Worm (Caenorhabditis elegans): ENCODE results near the gene npr-24.
A peak's percentile ranks its signal among the peaks of the same experiment; 100 is the strongest.

The npr-24 gene

DNA sequence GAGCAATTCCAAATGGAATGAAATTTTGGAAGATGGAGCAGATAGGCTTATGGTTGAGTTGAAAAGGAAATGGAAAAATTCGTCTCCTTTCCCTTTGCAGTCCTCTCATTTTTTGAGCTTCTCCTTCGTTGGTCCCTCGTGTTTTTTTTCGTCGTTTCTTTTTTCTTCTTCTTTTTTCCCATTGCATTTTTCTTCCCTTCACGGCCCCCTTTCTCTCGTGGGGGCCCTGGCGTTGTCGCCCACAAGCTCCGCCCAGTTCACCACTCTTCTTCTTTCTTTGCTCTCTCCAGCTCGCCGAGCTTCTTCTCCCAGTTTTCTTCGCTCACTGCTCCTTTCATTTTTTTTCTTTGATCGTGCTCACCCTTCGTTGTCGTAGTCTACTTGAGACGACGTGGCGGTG lies 32.8 kb upstream of the npr-24 start (continued):
- TF ChIP-seq ceh-63 (GFP tag; optimal IDR thresholded peaks at IDR 0.05), result no peak
- no peak for TF ChIP-seq aly-2 (tag; optimal IDR thresholded peaks at IDR 0.05)
- no peak for TF ChIP-seq zag-1 (tag; optimal IDR thresholded peaks at IDR 0.05)
- no peak for TF ChIP-seq ceh-8 (GFP tag; optimal IDR thresholded peaks at IDR 0.05)
- no peak for TF ChIP-seq mdl-1 (tag; optimal IDR thresholded peaks at IDR 0.05)
- TF ChIP-seq ces-1 (GFP tag; optimal IDR thresholded peaks at IDR 0.05), result no peak
- TF ChIP-seq nhr-71 (tag; optimal IDR thresholded peaks at IDR 0.05), result peak; percentile 57
- no peak for TF ChIP-seq nhr-11 (tag; optimal IDR thresholded peaks at IDR 0.05)
- TF ChIP-seq hlh-4 (tag; optimal IDR thresholded peaks at IDR 0.05), result no peak
- TF ChIP-seq F16B12.6 (tag; optimal IDR thresholded peaks at IDR 0.05), result no peak
- peak; percentile 23 for TF ChIP-seq snu-23 (GFP tag; optimal IDR thresholded peaks at IDR 0.05)
- no peak for TF ChIP-seq vab-15 (tag; optimal IDR thresholded peaks at IDR 0.05)
- no peak for TF ChIP-seq unc-62 (GFP tag; optimal IDR thresholded peaks at IDR 0.05)
- TF ChIP-seq ets-5 (GFP tag; IDR thresholded peaks at IDR 0.05), result no peak
- peak in 1 of 2 experiments; percentile 32 for TF ChIP-seq lsy-2 (tag; optimal IDR thresholded peaks at IDR 0.05)
- no peak for TF ChIP-seq pag-3 (tag; optimal IDR thresholded peaks at IDR 0.05; ENCODE audit: borderline replicate concordance, insufficient read depth)
- TF ChIP-seq ztf-11 (tag; optimal IDR thresholded peaks at IDR 0.05), result no peak
- peak; percentile 44 for TF ChIP-seq nhr-47 (tag; optimal IDR thresholded peaks at IDR 0.05)
- TF ChIP-seq nhr-90 (tag; optimal IDR thresholded peaks at IDR 0.05; ENCODE audit: poor library complexity), result no peak
- TF ChIP-seq ceh-88 (GFP tag; IDR thresholded peaks at IDR 0.05), result no peak
- TF ChIP-seq aha-1 (tag; optimal IDR thresholded peaks at IDR 0.05), result no peak

DNA sequence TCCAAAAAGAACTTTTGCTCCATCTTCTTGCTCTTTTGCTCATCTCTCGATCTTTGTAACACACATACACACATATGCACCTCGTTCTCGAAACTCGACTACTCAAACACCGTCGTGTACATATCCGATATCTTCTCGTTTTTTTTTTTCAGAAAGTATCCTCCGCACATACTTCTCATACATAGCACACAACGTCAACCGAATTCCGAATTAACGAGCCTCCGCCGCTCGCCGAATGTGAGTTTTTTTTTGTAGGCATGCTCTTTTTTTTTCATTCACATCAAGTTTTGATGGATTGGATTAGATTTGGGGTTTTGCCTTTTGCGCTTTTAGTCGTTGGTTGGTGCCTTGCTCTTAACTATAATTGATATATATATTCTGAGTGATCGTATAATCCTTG lies 31.7 kb upstream of the npr-24 start:
- no peak for TF ChIP-seq ces-1 (GFP tag; optimal IDR thresholded peaks at IDR 0.05)
- TF ChIP-seq ztf-4 (tag; optimal IDR thresholded peaks at IDR 0.05), result no peak
- peak; percentile 67 for TF ChIP-seq egl-13 (tag; optimal IDR thresholded peaks at IDR 0.05)
- no peak for TF ChIP-seq nhr-47 (tag; optimal IDR thresholded peaks at IDR 0.05)
- peak; percentile 60 for TF ChIP-seq fkh-10 (GFP tag; optimal IDR thresholded peaks at IDR 0.05)
- peak; percentile 57 for TF ChIP-seq lin-14 (GFP tag; optimal IDR thresholded peaks at IDR 0.05)
- TF ChIP-seq nhr-90 (tag; optimal IDR thresholded peaks at IDR 0.05; ENCODE audit: poor library complexity), result no peak
- no peak for TF ChIP-seq unc-130 (tag; optimal IDR thresholded peaks at IDR 0.05)

DNA sequence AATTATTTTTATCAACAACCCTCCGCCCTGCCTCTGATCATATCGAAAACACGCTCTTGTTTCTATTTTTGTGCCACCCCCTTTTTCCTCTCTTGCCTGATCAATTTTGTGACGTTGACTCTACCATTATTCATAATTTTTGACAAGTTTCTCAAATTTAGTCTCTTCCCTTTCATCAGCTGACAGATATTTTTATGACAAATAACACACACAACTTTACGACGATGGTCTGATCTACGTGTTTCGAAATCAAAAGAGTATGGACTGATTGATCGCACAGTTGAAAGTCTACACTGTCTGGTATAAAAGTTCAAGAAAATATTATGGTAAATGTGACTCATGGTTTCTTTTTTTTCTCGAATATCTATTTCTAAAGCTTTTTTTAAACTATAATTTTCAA lies 31.2 kb upstream of the npr-24 start:
- TF ChIP-seq elt-3 (tag; optimal IDR thresholded peaks at IDR 0.05), result no peak
- TF ChIP-seq efl-1 (optimal IDR thresholded peaks at IDR 0.05), result no peak
- TF ChIP-seq efl-1 (GFP tag; optimal IDR thresholded peaks at IDR 0.05 in 1 of 2), result peak in 1 of 2 experiments; percentile 0

DNA sequence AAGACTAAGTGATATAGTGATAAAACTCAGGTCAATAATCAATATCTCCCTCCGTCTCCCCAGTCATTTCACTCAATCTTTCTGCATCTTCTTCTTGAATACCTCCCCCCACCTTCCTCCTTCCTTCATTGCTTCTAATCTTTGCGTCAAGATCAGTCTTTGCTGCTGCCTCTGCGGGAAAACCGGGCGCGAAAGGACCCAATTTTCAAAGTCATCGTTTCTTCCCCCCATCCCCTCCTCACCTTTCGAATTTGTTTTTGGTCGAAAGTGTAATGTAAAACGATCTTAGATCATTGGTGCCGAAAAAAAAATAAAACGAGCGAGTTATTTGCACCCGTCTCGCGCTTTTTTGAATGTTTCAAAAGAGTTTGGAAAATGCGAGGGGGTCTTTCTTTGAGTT lies 30.3 kb upstream of the npr-24 start:
- TF ChIP-seq nhr-19 (GFP tag; conservative IDR thresholded peaks at IDR 0.05) (peak; percentile 37), rnt-1 (tag; optimal IDR thresholded peaks at IDR 0.05) (peak; percentile 38), nhr-85 (tag) (peak; percentile 81), blmp-1 (tag; optimal IDR thresholded peaks at IDR 0.05) (peak; percentile 82), skn-1 (tag; optimal IDR thresholded peaks at IDR 0.05) (peak; percentile 6), snu-23 (GFP tag; optimal IDR thresholded peaks at IDR 0.05) (peak; percentile 32), nhr-47 (tag; optimal IDR thresholded peaks at IDR 0.05) (no peak), elt-2 (tag; optimal IDR thresholded peaks at IDR 0.05) (no peak), mdl-1 (tag; optimal IDR thresholded peaks at IDR 0.05) (peak in 1 of 2 experiments; percentile 42), nhr-20 (tag; optimal IDR thresholded peaks at IDR 0.05) (peak; percentile 66), lin-14 (GFP tag; optimal IDR thresholded peaks at IDR 0.05) (peak; percentile 79), alr-1 (tag; optimal IDR thresholded peaks at IDR 0.05; ENCODE audit: borderline replicate concordance) (no peak), ets-5 (GFP tag; IDR thresholded peaks at IDR 0.05) (no peak), unc-98 (GFP tag; IDR thresholded peaks at IDR 0.05) (no peak), aha-1 (tag; optimal IDR thresholded peaks at IDR 0.05) (no peak), elt-3 (tag; optimal IDR thresholded peaks at IDR 0.05) (peak in 2 of 6 experiments; percentile 22 to 56), ztf-4 (tag; optimal IDR thresholded peaks at IDR 0.05) (peak; percentile 10), nhr-71 (tag; optimal IDR thresholded peaks at IDR 0.05) (peak; percentile 69)

Measured in whole organism, L1 larva.